Worm (Caenorhabditis elegans): ENCODE results near the gene spin-1.

DNA sequence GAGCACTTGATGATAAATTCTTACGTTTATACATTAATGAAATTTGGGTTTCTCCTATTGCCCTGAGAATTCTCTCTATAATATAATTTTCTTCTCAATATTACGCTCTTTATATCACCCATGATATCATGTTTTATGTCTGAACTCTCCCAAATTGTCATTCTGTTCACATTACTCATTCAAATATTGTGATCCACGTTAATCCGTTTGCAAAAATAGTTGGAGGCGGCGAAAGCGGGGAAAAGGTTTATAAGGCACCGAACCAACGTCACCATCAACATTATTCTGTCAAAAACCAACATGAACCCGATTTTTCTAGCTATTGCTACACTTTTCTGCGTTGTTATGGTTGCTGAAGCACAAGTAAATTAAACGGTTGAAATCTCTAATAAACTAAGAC lies 38.1 kb downstream of the spin-1 start, which contains the start of gene C27A7.8:
- TF ChIP-seq jun-1 (tag; optimal IDR thresholded peaks at IDR 0.05) (no peak), lin-15B (tag; optimal IDR thresholded peaks at IDR 0.05) (no peak), Y48G9A.11 (GFP tag; IDR thresholded peaks at IDR 0.05) (no peak), Y75B8A.6 (GFP tag; IDR thresholded peaks at IDR 0.05) (no peak), Y5F2A.4 (GFP tag; optimal IDR thresholded peaks at IDR 0.05) (no peak), snpc-4 (tag; optimal IDR thresholded peaks at IDR 0.05) (no peak), dpl-1 (GFP tag; optimal IDR thresholded peaks at IDR 0.05) (no peak), ama-1 (optimal IDR thresholded peaks at IDR 0.05) (no peak), T26A8.4 (GFP tag; IDR thresholded peaks at IDR 0.05) (no peak), unc-130 (GFP tag; optimal IDR thresholded peaks at IDR 0.05) (no peak), fos-1 (tag; optimal IDR thresholded peaks at IDR 0.05) (no peak)
